Fruit fly (Drosophila melanogaster) whole organism, prepupa: ENCODE measurements around the gene Ndf.

Source experiments
- Blimp-1 ChIP-seq: fragments of 200-800 bp; sonication (Bioruptor generic); optimal IDR thresholded peaks from 3 replicates; lab custom pipeline; 2017; ENCODE audit warnings: missing biosample characterization, missing genetic modification characterization, mild to moderate bottlenecking, moderate library complexity, missing genetic modification reagents
- CG10631 ChIP-seq: fragments of 200-800 bp; sonication (Bioruptor generic); optimal IDR thresholded peaks from 2 replicates; lab custom pipeline; 2016; ENCODE audit warnings: missing biosample characterization, missing genetic modification characterization
- CG11294 ChIP-seq: fragments of 200-800 bp; sonication (Bioruptor generic); IDR thresholded peaks from 2 replicates; pipeline ENCODE4 v1.3.6; 2022; ENCODE audit warnings: missing biosample characterization, missing genetic modification characterization
- CG7368 ChIP-seq: fragments of 200-800 bp; sonication (Bioruptor generic); optimal IDR thresholded peaks from 3 replicates; lab custom pipeline; 2016; ENCODE audit warnings: missing biosample characterization, missing genetic modification characterization
- CG8119 ChIP-seq: fragments of 200-800 bp; sonication (Bioruptor generic); IDR thresholded peaks from 3 replicates; pipeline ENCODE4 v1.3.6; 2022; ENCODE audit warnings: missing biosample characterization, missing genetic modification characterization
- Sox102F ChIP-seq: fragments of 200-800 bp; sonication (Bioruptor generic); optimal IDR thresholded peaks from 2 replicates; lab custom pipeline; 2016; ENCODE audit warnings: missing biosample characterization, mild to moderate bottlenecking, missing genetic modification characterization
- Sox14 ChIP-seq: fragments of 200-800 bp; sonication (Bioruptor generic); optimal IDR thresholded peaks from 3 replicates; lab custom pipeline; 2016; ENCODE audit warnings: missing biosample characterization, missing genetic modification characterization
- acj6 ChIP-seq: fragments of 200-800 bp; sonication (Bioruptor generic); optimal IDR thresholded peaks from 3 replicates; lab custom pipeline; 2016; ENCODE audit warnings: missing biosample characterization, missing genetic modification characterization
- eg ChIP-seq: fragments of 200-800 bp; sonication (Bioruptor generic); IDR thresholded peaks from 3 replicates; pipeline ENCODE4 v1.3.6; 2022; ENCODE audit warnings: missing biosample characterization, missing genetic modification characterization
- lz ChIP-seq: fragments of 200-800 bp; sonication (Bioruptor generic); optimal IDR thresholded peaks from 3 replicates; lab custom pipeline; 2016; ENCODE audit warnings: missing biosample characterization, missing genetic modification characterization
- net ChIP-seq: fragments of 200-800 bp; sonication (Bioruptor generic); optimal IDR thresholded peaks from 3 replicates; lab custom pipeline; 2016; ENCODE audit warnings: missing biosample characterization, missing genetic modification characterization
- ss ChIP-seq, 2 experiments: fragments of 200-800 bp; sonication (Bioruptor generic); optimal IDR thresholded peaks; 2 replicates in 1 of 2; 3 replicates in 1 of 2; lab custom pipeline; 2017 to 2018; ENCODE audit warnings: mild to moderate bottlenecking in 2 of 2, missing biosample characterization in 2 of 2, missing genetic modification characterization in 2 of 2, moderate library complexity in 1 of 2

- TF ChIP-seq CG11294 (GFP tag; lab: Robert Waterston, UW) (no peak), Sox14 (no peak), Blimp-1 (GFP tag; lab: Kevin White, UChicago) (no peak), ss (GFP tag; optimal IDR thresholded peaks at IDR 0.05; lab: Kevin White, UChicago) (no peak), acj6 (GFP tag; lab: Kevin White, UChicago) (no peak), Sox102F (no peak), net (no peak), CG10631 (GFP tag; lab: Kevin White, UChicago) (no peak), CG8119 (GFP tag; lab: Robert Waterston, UW) (no peak), lz (no peak), CG7368 (GFP tag; lab: Kevin White, UChicago) (no peak), eg (GFP tag; lab: Robert Waterston, UW) (no peak)
These were observed 9.2 kb upstream of the Ndf start for dm6 chr2L:9994382-9994781.
